Worm (Caenorhabditis elegans) whole organism, early embryonic: ENCODE measurements around the gene T08A11.1.

Source experiments
- B0310.2 ChIP-seq: sonication (generic microtip); optimal IDR thresholded peaks from 2 replicates; lab custom pipeline; 2016; ENCODE audit warnings: mild to moderate bottlenecking, missing genetic modification characterization, missing compliant biosample characterization
- F13C5.2 ChIP-seq: sonication (generic microtip); optimal IDR thresholded peaks from 2 replicates; lab custom pipeline; 2017; ENCODE audit warnings: mild to moderate bottlenecking, missing genetic modification characterization, inconsistent platforms, missing compliant biosample characterization
- aly-1 ChIP-seq: sonication (generic microtip); optimal IDR thresholded peaks from 2 replicates; lab custom pipeline; 2016; ENCODE audit warnings: missing genetic modification characterization, missing compliant biosample characterization
- ama-1 ChIP-seq: fragments of 150-350 bp; optimal IDR thresholded peaks from 2 replicates; lab custom pipeline; 2014
- ceh-13 ChIP-seq: fragments of 200-800 bp; sonication (Bioruptor generic); optimal IDR thresholded peaks from 2 replicates; lab custom pipeline; 2018; ENCODE audit warnings: mild to moderate bottlenecking, missing genetic modification characterization, missing compliant biosample characterization
- ceh-36 ChIP-seq: sonication (generic microtip); optimal IDR thresholded peaks from 2 replicates; lab custom pipeline; 2016; ENCODE audit warnings: missing genetic modification characterization, inconsistent platforms, missing compliant biosample characterization
- ets-7 ChIP-seq: sonication (generic microtip); optimal IDR thresholded peaks from 2 replicates; lab custom pipeline; 2016; ENCODE audit warnings: missing genotype, missing genetic modification characterization, missing compliant biosample characterization
- flt-1 ChIP-seq: fragments of 200-800 bp; sonication (Bioruptor generic); IDR thresholded peaks from 2 replicates; pipeline ENCODE4 v1.3.6; 2022; ENCODE audit warnings: missing genetic modification characterization, missing compliant biosample characterization
- hmbx-1 ChIP-seq: sonication (generic microtip); optimal IDR thresholded peaks from 2 replicates; lab custom pipeline; 2016; ENCODE audit warnings: mild to moderate bottlenecking, missing genetic modification characterization, missing compliant biosample characterization
- hmg-4 ChIP-seq: fragments of 200-800 bp; sonication (Bioruptor generic); optimal IDR thresholded peaks from 2 replicates; lab custom pipeline; 2018; ENCODE audit warnings: mild to moderate bottlenecking, missing genetic modification characterization, missing compliant biosample characterization
- hnd-1 ChIP-seq: sonication (generic microtip); optimal IDR thresholded peaks from 2 replicates; lab custom pipeline; 2016; ENCODE audit warnings: missing genetic modification characterization, missing compliant biosample characterization
- pes-1 ChIP-seq: fragments of 200-800 bp; sonication (Bioruptor generic); IDR thresholded peaks from 2 replicates; pipeline ENCODE4 v1.3.6; 2022; ENCODE audit warnings: missing genetic modification reagents, missing genetic modification characterization, missing compliant biosample characterization
- scrt-1 ChIP-seq: fragments of 200-800 bp; sonication (Bioruptor generic); IDR thresholded peaks from 2 replicates; pipeline ENCODE4 v1.3.6; 2022; ENCODE audit warnings: missing genetic modification characterization, missing compliant biosample characterization
- sea-1 ChIP-seq: fragments of 200-800 bp; sonication (Bioruptor generic); conservative IDR thresholded peaks from 2 replicates; pipeline ENCODE4 v1.3.6; 2022; ENCODE audit warnings: missing genetic modification characterization, missing compliant biosample characterization
- tbx-11 ChIP-seq: fragments of 200-800 bp; sonication (Bioruptor generic); IDR thresholded peaks from 2 replicates; pipeline ENCODE4 v1.3.6; 2022; ENCODE audit warnings: missing genetic modification characterization, missing compliant biosample characterization
- tbx-37 ChIP-seq: fragments of 200-800 bp; sonication (Bioruptor generic); conservative IDR thresholded peaks from 2 replicates; pipeline ENCODE4 v1.3.6; 2022; ENCODE audit warnings: missing genetic modification reagents, missing genetic modification characterization, missing compliant biosample characterization
- tra-4 ChIP-seq: sonication (generic microtip); optimal IDR thresholded peaks from 2 replicates; lab custom pipeline; 2017; ENCODE audit warnings: missing genetic modification characterization, missing compliant biosample characterization

Gene T08A11.1

DNA sequence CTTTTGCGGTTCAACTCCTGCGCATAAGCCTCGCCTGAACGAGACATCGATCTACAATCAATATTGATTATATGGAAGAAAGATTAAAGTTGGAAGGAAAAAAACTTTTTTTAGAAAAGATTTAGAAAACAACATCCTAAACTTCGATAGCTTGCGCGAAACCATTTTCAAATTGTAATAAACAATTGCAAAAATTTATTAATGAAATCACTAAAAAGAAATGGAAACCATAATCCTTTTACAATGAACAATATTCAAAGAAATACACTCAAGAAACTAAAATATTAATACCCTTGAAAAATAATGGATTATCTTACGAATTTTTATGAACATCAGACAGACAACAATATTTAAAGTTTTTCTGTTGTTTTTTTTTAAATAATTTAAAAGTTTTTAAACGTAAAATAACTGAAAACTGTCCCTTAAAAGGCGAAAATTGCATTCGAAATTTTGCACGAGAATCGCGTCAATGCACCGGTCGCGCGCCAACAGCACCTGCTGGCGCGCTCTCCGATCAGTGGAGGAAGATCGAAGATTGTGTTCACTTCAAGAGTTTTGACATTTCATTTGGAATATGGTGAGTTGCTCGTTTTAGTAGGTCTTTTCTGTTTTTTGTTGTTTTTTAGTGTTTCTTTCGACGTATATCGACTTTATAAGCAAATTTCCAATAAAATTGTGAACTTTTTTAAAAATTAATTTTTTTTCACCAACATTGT lies 6.4 kb upstream of the T08A11.1 start, which contains the start of the genes sftb-1 and R10E4.1:
Gene sftb-1 (minus strand): TSS at position 51 of the 716 bp plus-strand sequence.
Gene R10E4.1 (plus strand): TSS at position 524 of the 716 bp plus-strand sequence.
- no peak for TF ChIP-seq tbx-37 (GFP tag; lab: Robert Waterston, UW)
- no peak for TF ChIP-seq B0310.2 (tag; lab: Kevin White, UChicago)
- TF ChIP-seq F13C5.2 (tag; lab: Kevin White, UChicago) = peak; percentile 2
- TF ChIP-seq hmbx-1 = no peak
- TF ChIP-seq hnd-1 (tag; lab: Kevin White, UChicago) = no peak
- TF ChIP-seq aly-1 (tag; lab: Kevin White, UChicago) = no peak

DNA sequence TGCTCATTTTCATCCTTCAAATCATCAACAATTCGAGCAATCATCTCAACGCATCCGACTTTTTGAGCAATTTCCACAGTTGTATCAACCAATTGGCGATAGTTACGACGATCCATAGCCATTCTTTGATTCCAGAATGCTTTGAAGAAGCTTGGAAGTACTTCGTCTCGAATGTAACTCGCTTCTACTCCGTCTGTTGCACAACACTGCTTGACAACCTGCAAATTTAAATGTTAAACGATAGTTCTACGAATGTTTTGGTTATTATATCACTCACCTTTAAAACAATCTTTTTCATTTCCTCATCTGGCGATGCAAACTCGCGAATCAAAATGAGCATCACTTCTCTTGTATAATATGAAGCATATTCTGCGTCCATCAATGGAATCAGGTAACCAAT lies 2.9 kb upstream of the T08A11.1 start:
- TF ChIP-seq ceh-36 (tag; lab: Kevin White, UChicago) (no peak), flt-1 (GFP tag; lab: Robert Waterston, UW) (no peak), ama-1 (no peak), sea-1 (GFP tag; lab: Robert Waterston, UW) (no peak), B0310.2 (tag; lab: Kevin White, UChicago) (no peak), tbx-37 (GFP tag; lab: Robert Waterston, UW) (no peak), F13C5.2 (tag; lab: Kevin White, UChicago) (no peak)

DNA sequence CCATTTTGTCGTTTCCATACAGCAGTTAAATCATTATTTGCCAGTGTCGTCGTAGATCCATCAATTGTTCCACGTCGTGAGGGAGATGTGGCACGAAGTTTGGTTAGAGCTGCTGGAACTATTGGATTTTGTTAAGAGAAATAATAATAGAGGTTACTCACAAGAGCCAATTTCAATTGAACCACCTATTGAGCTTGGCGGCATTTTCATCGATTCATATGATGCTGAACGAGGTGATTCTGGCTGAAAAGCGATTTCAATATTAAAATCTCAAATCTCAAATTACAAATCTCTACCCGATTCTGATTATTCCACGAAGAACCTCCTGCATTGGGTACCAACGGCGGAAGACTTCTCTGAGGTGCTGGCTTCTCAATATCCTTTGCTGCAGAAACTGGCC lies 5.1 kb downstream of the T08A11.1 start:
- no peak for TF ChIP-seq hmg-4 (GFP tag; lab: Kevin White, UChicago)
- TF ChIP-seq B0310.2 (tag; lab: Kevin White, UChicago) = no peak
- no peak for TF ChIP-seq ama-1
- TF ChIP-seq ceh-13 (GFP tag; lab: Kevin White, UChicago) = no peak
- no peak for TF ChIP-seq ets-7 (tag; lab: Kevin White, UChicago)
- TF ChIP-seq flt-1 (GFP tag; lab: Robert Waterston, UW) = no peak
- no peak for TF ChIP-seq F13C5.2 (tag; lab: Kevin White, UChicago)

DNA sequence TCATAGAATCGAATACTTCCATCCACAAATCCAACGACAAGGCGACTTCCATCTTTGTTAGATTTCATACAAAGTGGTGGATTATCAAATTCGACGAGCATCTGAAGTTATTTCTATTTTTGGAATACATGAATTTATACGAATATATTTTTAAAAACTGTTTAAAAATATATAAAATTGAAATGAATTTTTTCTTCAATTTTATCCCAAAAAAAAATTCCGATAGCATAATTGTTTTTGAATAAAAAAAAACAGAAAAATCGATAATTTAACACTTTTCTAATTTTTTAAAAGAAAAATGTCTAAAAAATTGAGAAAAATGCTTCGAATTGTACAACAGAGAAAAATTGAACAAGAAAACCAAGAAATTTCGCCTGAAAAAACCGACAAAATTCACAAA lies 15.4 kb downstream of the T08A11.1 start, which contains the start of gene Y44F5A.1:
Gene Y44F5A.1 (minus strand): TSS at position 101 of the 400 bp plus-strand sequence.
- no peak for TF ChIP-seq tbx-11 (GFP tag; lab: Robert Waterston, UW)
- no peak for TF ChIP-seq hmbx-1
- no peak for TF ChIP-seq ceh-36 (tag; lab: Kevin White, UChicago)

DNA sequence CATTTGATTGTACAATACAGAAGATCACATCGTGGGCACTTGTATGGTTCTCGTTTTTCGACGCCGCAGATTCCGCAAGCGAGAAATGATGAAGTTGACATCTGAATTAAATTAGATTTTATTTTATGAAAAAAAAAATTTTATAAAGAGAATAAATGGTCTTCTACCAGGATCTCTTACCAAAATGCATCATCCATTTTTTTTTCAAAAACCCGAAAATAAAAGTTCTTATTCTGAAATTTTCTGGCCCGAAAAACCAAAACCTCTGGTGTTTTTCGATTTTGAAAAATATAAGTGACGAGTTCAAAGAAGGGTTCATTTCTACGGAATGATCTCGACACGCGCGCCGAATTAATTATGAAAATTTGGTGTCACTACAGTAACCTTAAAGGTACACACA lies 18.7 kb downstream of the T08A11.1 start, which contains the start of gene zhit-2:
Gene zhit-2 (minus strand): TSS at position 101 of the 400 bp plus-strand sequence.
- TF ChIP-seq ceh-36 (tag; lab: Kevin White, UChicago) = no peak
- no peak for TF ChIP-seq pes-1 (GFP tag; lab: Robert Waterston, UW)
- TF ChIP-seq aly-1 (tag; lab: Kevin White, UChicago) = no peak
- TF ChIP-seq hmg-4 (GFP tag; lab: Kevin White, UChicago) = no peak
- TF ChIP-seq F13C5.2 (tag; lab: Kevin White, UChicago) = no peak
- no peak for TF ChIP-seq ama-1
- no peak for TF ChIP-seq sea-1 (GFP tag; lab: Robert Waterston, UW)
- no peak for TF ChIP-seq B0310.2 (tag; lab: Kevin White, UChicago)
- TF ChIP-seq ceh-13 (GFP tag; lab: Kevin White, UChicago) = no peak
- TF ChIP-seq scrt-1 (GFP tag; lab: Robert Waterston, UW) = no peak
- TF ChIP-seq ets-7 (tag; lab: Kevin White, UChicago) = no peak
- TF ChIP-seq tbx-11 (GFP tag; lab: Robert Waterston, UW) = no peak
- TF ChIP-seq tra-4 (tag; lab: Kevin White, UChicago) = no peak
- no peak for TF ChIP-seq tbx-37 (GFP tag; lab: Robert Waterston, UW)
- no peak for TF ChIP-seq flt-1 (GFP tag; lab: Robert Waterston, UW)
- no peak for TF ChIP-seq hnd-1 (tag; lab: Kevin White, UChicago)
- no peak for TF ChIP-seq hmbx-1

DNA sequence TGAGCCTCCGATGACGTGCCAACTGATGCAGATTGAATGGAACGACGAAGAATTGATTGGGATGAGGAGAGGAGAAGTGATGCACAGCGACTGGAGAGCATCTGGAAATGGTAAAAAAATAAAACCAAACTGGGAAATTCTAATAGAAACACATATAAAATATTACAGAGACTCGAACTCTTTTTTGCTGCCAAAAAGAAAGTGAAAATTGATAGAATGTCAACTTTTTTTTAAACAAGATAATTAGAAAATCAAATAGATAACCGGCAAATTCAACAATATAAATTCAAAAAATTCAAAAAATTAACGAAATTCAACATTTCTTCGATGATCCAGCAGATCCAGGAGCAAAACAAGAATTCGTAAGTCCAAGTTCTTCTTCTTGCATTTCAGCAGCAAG lies 19.5 kb downstream of the T08A11.1 start, which contains the start of gene mrpl-21:
Gene mrpl-21 (minus strand): TSS at position 101 of the 400 bp plus-strand sequence.
- TF ChIP-seq scrt-1 (GFP tag; lab: Robert Waterston, UW) (no peak), tbx-37 (GFP tag; lab: Robert Waterston, UW) (no peak), hmg-4 (GFP tag; lab: Kevin White, UChicago) (no peak), ama-1 (no peak)

DNA sequence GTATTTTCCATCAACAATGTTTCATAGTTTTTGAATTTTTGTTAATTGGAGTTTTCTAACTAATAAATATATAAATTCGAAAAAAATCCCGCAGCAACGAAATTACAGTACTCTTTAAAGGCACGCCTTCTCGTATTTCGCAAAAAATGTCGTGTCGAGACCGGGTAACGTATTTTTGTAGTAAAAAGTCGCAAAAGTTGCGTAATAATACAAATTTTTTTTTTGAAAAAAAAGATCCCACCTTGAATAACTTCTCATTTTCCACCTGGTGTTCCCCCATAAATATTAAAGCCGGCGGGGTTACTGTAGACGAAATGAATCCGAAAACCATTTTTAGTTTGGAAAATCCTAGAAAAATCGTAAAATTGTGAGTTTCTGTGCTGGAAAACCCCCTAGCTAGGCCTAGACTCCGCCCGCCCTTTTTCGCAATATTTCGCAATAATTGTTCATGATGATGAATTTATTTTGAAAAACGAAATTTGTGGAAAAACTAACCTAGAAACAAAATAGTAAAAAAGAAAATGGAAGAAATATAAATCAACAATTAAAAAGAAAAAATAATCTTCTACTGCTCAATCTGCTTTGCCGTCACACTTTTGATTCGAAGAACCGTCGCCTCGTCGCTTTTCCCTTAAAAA lies 20.6 kb downstream of the T08A11.1 start, which contains the start of gene F43C1.7:
Gene F43C1.7 (minus strand): TSS at position 351 of the 638 bp plus-strand sequence.
- TF ChIP-seq F13C5.2 (tag; lab: Kevin White, UChicago) (no peak), flt-1 (GFP tag; lab: Robert Waterston, UW) (no peak), hnd-1 (tag; lab: Kevin White, UChicago) (no peak), ama-1 (no peak), ceh-13 (GFP tag; lab: Kevin White, UChicago) (no peak), hmg-4 (GFP tag; lab: Kevin White, UChicago) (no peak), hmbx-1 (no peak), ceh-36 (tag; lab: Kevin White, UChicago) (no peak)

DNA sequence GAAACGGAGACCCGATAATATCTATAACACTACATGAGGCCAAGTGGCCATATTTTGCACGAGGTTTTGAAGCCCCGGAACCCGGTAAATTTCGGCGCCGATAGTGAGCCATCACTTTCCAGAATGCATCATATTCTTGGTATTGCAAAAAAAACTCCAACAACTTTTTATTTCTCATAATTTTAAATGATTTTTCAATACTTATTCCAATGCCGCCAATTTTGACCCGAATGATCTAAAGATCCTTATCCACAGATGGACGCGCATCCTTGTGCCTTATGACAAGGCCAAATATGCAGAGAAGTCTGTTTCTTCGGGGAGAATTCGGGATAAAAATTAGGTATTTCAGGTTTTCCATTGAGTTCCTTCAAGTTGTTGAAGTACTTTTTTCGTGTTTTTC lies 21.8 kb downstream of the T08A11.1 start:
- TF ChIP-seq ceh-13 (GFP tag; lab: Kevin White, UChicago) (no peak), F13C5.2 (tag; lab: Kevin White, UChicago) (no peak), pes-1 (GFP tag; lab: Robert Waterston, UW) (no peak), scrt-1 (GFP tag; lab: Robert Waterston, UW) (no peak), hmbx-1 (no peak), tra-4 (tag; lab: Kevin White, UChicago) (no peak), flt-1 (GFP tag; lab: Robert Waterston, UW) (no peak), hmg-4 (GFP tag; lab: Kevin White, UChicago) (no peak), tbx-37 (GFP tag; lab: Robert Waterston, UW) (no peak; the same call in 1 of the 2 replicates), aly-1 (tag; lab: Kevin White, UChicago) (no peak), ceh-36 (tag; lab: Kevin White, UChicago) (no peak), B0310.2 (tag; lab: Kevin White, UChicago) (no peak)
